Worm (Caenorhabditis elegans): ENCODE data around the gene R10E4.3.

- TF ChIP-seq unc-62 (GFP tag; optimal IDR thresholded peaks at IDR 0.05) (no peak), egl-27 (tag; optimal IDR thresholded peaks at IDR 0.05) (no peak), ceh-82 (tag; optimal IDR thresholded peaks at IDR 0.05) (no peak), elt-2 (tag; optimal IDR thresholded peaks at IDR 0.05) (no peak), hlh-17 (GFP tag; optimal IDR thresholded peaks at IDR 0.05; ENCODE audit: borderline replicate concordance) (no peak), rnt-1 (tag; optimal IDR thresholded peaks at IDR 0.05) (no peak), nhr-12 (tag; optimal IDR thresholded peaks at IDR 0.05) (no peak), fos-1 (tag; optimal IDR thresholded peaks at IDR 0.05) (no peak), lin-39 (tag; optimal IDR thresholded peaks at IDR 0.05) (no peak), snpc-4 (tag; optimal IDR thresholded peaks at IDR 0.05) (no peak), zag-1 (tag; optimal IDR thresholded peaks at IDR 0.05) (no peak), ces-1 (GFP tag; optimal IDR thresholded peaks at IDR 0.05) (no peak), elt-3 (tag; optimal IDR thresholded peaks at IDR 0.05) (no peak)
Measured at ce11 chrIII:4294153-4294862, 7.0 kb upstream of the R10E4.3 start, which contains the start of the genes nth-1 and R10E4.7.
